Worm (Caenorhabditis elegans): Measurements from ENCODE around the gene hpo-39.

hpo-39 gene

ce11 chrV:4598489-4598888, 24.8 kb upstream of the hpo-39 start:
- TF ChIP-seq mes-2 (tag; optimal IDR thresholded peaks at IDR 0.05; ENCODE audit: poor library complexity, severe bottlenecking) (no peak), dve-1 (tag; optimal IDR thresholded peaks at IDR 0.05; ENCODE audit: insufficient read depth) (peak; percentile 10), lin-29 (GFP tag; IDR thresholded peaks at IDR 0.05) (no peak), pqm-1 (tag; optimal IDR thresholded peaks at IDR 0.05) (peak; percentile 76), lin-38 (GFP tag; IDR thresholded peaks at IDR 0.05) (no peak), R02D3.7 (tag; optimal IDR thresholded peaks at IDR 0.05) (no peak), D1046.2 (GFP tag; IDR thresholded peaks at IDR 0.05) (no peak), nhr-28 (tag; optimal IDR thresholded peaks at IDR 0.05) (peak; percentile 45), daf-16 (GFP tag; optimal IDR thresholded peaks at IDR 0.05) (no peak), daf-16 (tag; optimal IDR thresholded peaks at IDR 0.05) (peak; percentile 68)

ce11 chrV:4590791-4591190, 17.1 kb upstream of the hpo-39 start:
- no peak for TF ChIP-seq egl-27 (tag; optimal IDR thresholded peaks at IDR 0.05)
- TF ChIP-seq nhr-11 (tag; optimal IDR thresholded peaks at IDR 0.05) = no peak
- no peak for TF ChIP-seq spr-3 (GFP tag; optimal IDR thresholded peaks at IDR 0.05)
- TF ChIP-seq arid-1 (GFP tag; conservative IDR thresholded peaks at IDR 0.05) = no peak
- no peak for TF ChIP-seq mdl-1 (tag; optimal IDR thresholded peaks at IDR 0.05)
- no peak for TF ChIP-seq daf-12 (tag; optimal IDR thresholded peaks at IDR 0.05)
- TF ChIP-seq dmd-8 (GFP tag; IDR thresholded peaks at IDR 0.05) = no peak
- no peak for TF ChIP-seq F10B5.3 (tag; optimal IDR thresholded peaks at IDR 0.05)
- TF ChIP-seq aly-2 (tag; optimal IDR thresholded peaks at IDR 0.05) = no peak
- no peak for TF ChIP-seq nhr-6 (tag; optimal IDR thresholded peaks at IDR 0.05)

- TF ChIP-seq egl-27 (tag; optimal IDR thresholded peaks at IDR 0.05) = no peak
- TF ChIP-seq lin-29 (GFP tag; IDR thresholded peaks at IDR 0.05) = no peak
- TF ChIP-seq Y48G9A.11 (GFP tag; IDR thresholded peaks at IDR 0.05) = no peak
- TF ChIP-seq arid-1 (GFP tag; conservative IDR thresholded peaks at IDR 0.05) = no peak
- TF ChIP-seq F10B5.3 (tag; optimal IDR thresholded peaks at IDR 0.05) = no peak
- no peak for TF ChIP-seq fos-1 (tag; optimal IDR thresholded peaks at IDR 0.05)
- TF ChIP-seq dpl-1 (GFP tag; optimal IDR thresholded peaks at IDR 0.05) = no peak
- no peak for TF ChIP-seq lin-15B (tag; optimal IDR thresholded peaks at IDR 0.05)
- TF ChIP-seq ceh-32 (tag; optimal IDR thresholded peaks at IDR 0.05; ENCODE audit: poor library complexity) = no peak
- TF ChIP-seq F49E8.2 (tag; optimal IDR thresholded peaks at IDR 0.05; ENCODE audit: borderline replicate concordance) = no peak
- TF ChIP-seq spr-3 (GFP tag; optimal IDR thresholded peaks at IDR 0.05) = no peak
- TF ChIP-seq ama-1 (optimal IDR thresholded peaks at IDR 0.05) = no peak
- TF ChIP-seq rbr-2 (tag; optimal IDR thresholded peaks at IDR 0.05) = no peak
- no peak for TF ChIP-seq spr-1 (tag; optimal IDR thresholded peaks at IDR 0.05)
- TF ChIP-seq Y75B8A.6 (GFP tag; IDR thresholded peaks at IDR 0.05) = no peak
- TF ChIP-seq hlh-11 (tag; optimal IDR thresholded peaks at IDR 0.05) = no peak
- TF ChIP-seq aly-2 (tag; optimal IDR thresholded peaks at IDR 0.05) = no peak
These were observed 11.3 kb upstream of the hpo-39 start, which contains the start of gene Y61A9LA.1 for ce11 chrV:4585009-4585408. Y61A9LA.1 (plus strand) TSS chrV:4585309.

ce11 chrV:4580594-4580993, 6.9 kb upstream of the hpo-39 start:
- peak in 1 of 2 experiments; percentile 97 for TF ChIP-seq unc-62 (GFP tag; optimal IDR thresholded peaks at IDR 0.05 in 1 of 2)
- no peak for TF ChIP-seq unc-62 (tag; optimal IDR thresholded peaks at IDR 0.05)
- no peak for TF ChIP-seq F10B5.3 (tag; optimal IDR thresholded peaks at IDR 0.05)

- TF ChIP-seq Y75B8A.6 (GFP tag; IDR thresholded peaks at IDR 0.05) = no peak
- no peak for TF ChIP-seq madf-5 (GFP tag; IDR thresholded peaks at IDR 0.05)
- TF ChIP-seq dpl-1 (GFP tag; optimal IDR thresholded peaks at IDR 0.05) = no peak
- TF ChIP-seq lir-3 (tag; optimal IDR thresholded peaks at IDR 0.05) = no peak
- no peak for TF ChIP-seq ceh-20 (GFP tag; IDR thresholded peaks at IDR 0.05)
- TF ChIP-seq madf-9 (GFP tag; conservative IDR thresholded peaks at IDR 0.05) = no peak
These were observed 1.7 kb upstream of the hpo-39 start for ce11 chrV:4575458-4575857.
